Worm (Caenorhabditis elegans) whole organism, young adult: ENCODE data around the gene srd-7.

Experiments
- B0035.1 ChIP-seq: sonication (generic microtip); optimal IDR thresholded peaks from 2 replicates; lab custom pipeline; 2016; ENCODE audit warnings: missing genetic modification characterization, mild to moderate bottlenecking, missing compliant biosample characterization, missing genotype, missing genetic modification reagents
- B0261.1 ChIP-seq: sonication (generic microtip); optimal IDR thresholded peaks from 2 replicates; lab custom pipeline; 2016; ENCODE audit warnings: mild to moderate bottlenecking, missing genetic modification characterization, moderate library complexity, missing compliant biosample characterization
- B0336.3 ChIP-seq: fragments of 200-800 bp; sonication (Bioruptor generic); IDR thresholded peaks from 2 replicates; pipeline ENCODE4 v1.3.6; 2022; ENCODE audit warnings: missing genetic modification characterization, missing compliant biosample characterization
- F33H1.4 ChIP-seq: fragments of 200-800 bp; sonication (Bioruptor generic); IDR thresholded peaks from 2 replicates; pipeline ENCODE4 v1.3.6; 2022; ENCODE audit warnings: missing genetic modification reagents, missing genetic modification characterization, missing compliant biosample characterization
- F52B5.7 ChIP-seq: sonication (generic microtip); optimal IDR thresholded peaks from 2 replicates; lab custom pipeline; 2016; ENCODE audit warnings: mild to moderate bottlenecking, missing genetic modification characterization, missing compliant biosample characterization
- F57A8.1 ChIP-seq: fragments of 200-800 bp; sonication (Bioruptor generic); optimal IDR thresholded peaks from 2 replicates; lab custom pipeline; 2018; ENCODE audit warnings: mild to moderate bottlenecking, missing genetic modification characterization, moderate library complexity, missing compliant biosample characterization
- F57C9.4 ChIP-seq: sonication (generic microtip); optimal IDR thresholded peaks from 2 replicates; lab custom pipeline; 2017; ENCODE audit warnings: mild to moderate bottlenecking, missing genetic modification characterization, missing compliant biosample characterization
- K11D2.4 ChIP-seq: fragments of 200-800 bp; sonication (Bioruptor generic); IDR thresholded peaks from 2 replicates; pipeline ENCODE4 v1.3.6; 2022; ENCODE audit warnings: missing genetic modification reagents, missing genetic modification characterization, missing compliant biosample characterization
- K12H6.12 ChIP-seq: fragments of 200-800 bp; sonication (Bioruptor generic); optimal IDR thresholded peaks from 2 replicates; lab custom pipeline; 2018; ENCODE audit warnings: mild to moderate bottlenecking, missing genetic modification characterization, missing compliant biosample characterization
- Y53F4B.3 ChIP-seq: fragments of 200-800 bp; sonication (Bioruptor generic); IDR thresholded peaks from 2 replicates; pipeline ENCODE4 v1.3.6; 2022; ENCODE audit warnings: missing genetic modification reagents, missing genetic modification characterization, missing compliant biosample characterization
- Y56A3A.18 ChIP-seq: fragments of 200-800 bp; sonication (Bioruptor generic); IDR thresholded peaks from 2 replicates; pipeline ENCODE4 v1.3.6; 2022; ENCODE audit warnings: missing genetic modification reagents, missing genetic modification characterization, missing compliant biosample characterization
- ZK185.1 ChIP-seq: sonication (generic microtip); optimal IDR thresholded peaks from 2 replicates; lab custom pipeline; 2016; ENCODE audit warnings: mild to moderate bottlenecking, missing genetic modification characterization, missing compliant biosample characterization; ENCODE audit not compliant: poor library complexity, severe bottlenecking
- aptf-2 ChIP-seq: fragments of 200-800 bp; sonication (Bioruptor generic); conservative IDR thresholded peaks from 2 replicates; pipeline ENCODE4 v1.3.6; 2022; ENCODE audit warnings: missing genetic modification reagents, missing genetic modification characterization, missing compliant biosample characterization
- athp-1 ChIP-seq: sonication (generic microtip); optimal IDR thresholded peaks from 2 replicates; lab custom pipeline; 2017; ENCODE audit warnings: mild to moderate bottlenecking, missing genetic modification characterization, missing compliant biosample characterization
- attf-3 ChIP-seq: fragments of 200-800 bp; sonication (Bioruptor generic); conservative IDR thresholded peaks from 2 replicates; pipeline ENCODE4 v1.3.6; 2022; ENCODE audit warnings: missing genetic modification reagents, missing genetic modification characterization, missing compliant biosample characterization
- ceh-79 ChIP-seq: sonication (generic microtip); optimal IDR thresholded peaks from 2 replicates; lab custom pipeline; 2017; ENCODE audit warnings: mild to moderate bottlenecking, missing genetic modification characterization, missing compliant biosample characterization
- dpl-1 ChIP-seq: fragments of 150-350 bp; optimal IDR thresholded peaks from 2 replicates; lab custom pipeline; 2014; ENCODE audit warnings: missing biosample characterization, missing genetic modification reagents, missing genetic modification characterization
- efl-1 ChIP-seq: fragments of 150-350 bp; optimal IDR thresholded peaks from 2 replicates; lab custom pipeline; 2014; ENCODE audit warnings: missing biosample characterization, missing genetic modification reagents, missing genetic modification characterization
- egl-18 ChIP-seq: fragments of 200-800 bp; sonication (Bioruptor generic); IDR thresholded peaks from 2 replicates; pipeline ENCODE4 v1.3.6; 2022; ENCODE audit warnings: missing genetic modification reagents, missing genetic modification characterization, missing compliant biosample characterization
- egrh-3 ChIP-seq: fragments of 200-800 bp; sonication (Bioruptor generic); IDR thresholded peaks from 2 replicates; pipeline ENCODE4 v1.3.6; 2022; ENCODE audit warnings: missing genetic modification reagents, missing genetic modification characterization, missing compliant biosample characterization
- ekl-4 ChIP-seq: fragments of 200-800 bp; sonication (Bioruptor generic); IDR thresholded peaks from 2 replicates; pipeline ENCODE4 v1.3.6; 2022; ENCODE audit warnings: missing genetic modification reagents, missing genetic modification characterization, missing compliant biosample characterization
- ets-4 ChIP-seq: fragments of 200-800 bp; sonication (Bioruptor generic); optimal IDR thresholded peaks from 2 replicates; lab custom pipeline; 2018; ENCODE audit warnings: mild to moderate bottlenecking, missing genetic modification characterization, missing compliant biosample characterization
- hsf-1 ChIP-seq: fragments of 200-800 bp; sonication (Bioruptor generic); IDR thresholded peaks from 2 replicates; pipeline ENCODE4 v1.3.6; 2022; ENCODE audit warnings: missing genetic modification reagents, missing genetic modification characterization, missing compliant biosample characterization
- let-526 ChIP-seq: fragments of 200-800 bp; sonication (Bioruptor generic); IDR thresholded peaks from 2 replicates; pipeline ENCODE4 v1.3.6; 2022; ENCODE audit warnings: missing genetic modification reagents, missing genetic modification characterization, missing compliant biosample characterization
- lin-26 ChIP-seq: fragments of 200-800 bp; sonication (Bioruptor generic); IDR thresholded peaks from 2 replicates; pipeline ENCODE4 v1.3.6; 2022; ENCODE audit warnings: missing genetic modification reagents, missing genetic modification characterization, missing compliant biosample characterization
- madf-3 ChIP-seq: fragments of 200-800 bp; sonication (Bioruptor generic); IDR thresholded peaks from 2 replicates; pipeline ENCODE4 v1.3.6; 2022; ENCODE audit warnings: missing genetic modification reagents, missing genetic modification characterization, missing compliant biosample characterization
- madf-6 ChIP-seq: fragments of 200-800 bp; sonication (Bioruptor generic); IDR thresholded peaks from 2 replicates; pipeline ENCODE4 v1.3.6; 2022; ENCODE audit warnings: missing genetic modification reagents, missing genetic modification characterization, missing compliant biosample characterization
- madf-8 ChIP-seq: fragments of 200-800 bp; sonication (Bioruptor generic); conservative IDR thresholded peaks from 2 replicates; pipeline ENCODE4 v1.3.6; 2022; ENCODE audit warnings: missing genetic modification reagents, missing genetic modification characterization, missing compliant biosample characterization
- mcd-1 ChIP-seq: fragments of 200-800 bp; sonication (Bioruptor generic); IDR thresholded peaks from 2 replicates; pipeline ENCODE4 v1.3.6; 2022; ENCODE audit warnings: missing genetic modification reagents, missing genetic modification characterization, missing compliant biosample characterization
- nfyb-1 ChIP-seq: fragments of 200-800 bp; sonication (Bioruptor generic); IDR thresholded peaks from 2 replicates; pipeline ENCODE4 v1.3.6; 2022; ENCODE audit warnings: missing genetic modification reagents, missing genetic modification characterization, missing compliant biosample characterization
- nhr-120 ChIP-seq: fragments of 200-800 bp; sonication (Bioruptor generic); IDR thresholded peaks from 2 replicates; pipeline ENCODE4 v1.3.6; 2022; ENCODE audit warnings: missing genetic modification characterization, missing compliant biosample characterization
- nhr-27 ChIP-seq: fragments of 200-800 bp; sonication (Bioruptor generic); optimal IDR thresholded peaks from 2 replicates; lab custom pipeline; 2018; ENCODE audit warnings: mild to moderate bottlenecking, missing genetic modification characterization, moderate library complexity, missing compliant biosample characterization
- rec-8 ChIP-seq, 2 experiments: sonication (generic microtip); optimal IDR thresholded peaks; 2 replicates each; lab custom pipeline; 2016; ENCODE audit warnings: mild to moderate bottlenecking in 2 of 2, missing genetic modification characterization in 2 of 2, missing genetic modification reagents in 2 of 2, missing genotype in 2 of 2, missing biosample characterization in 1 of 2, missing compliant biosample characterization in 1 of 2, moderate library complexity in 1 of 2
- snpc-1.1 ChIP-seq: sonication (generic microtip); optimal IDR thresholded peaks from 2 replicates; lab custom pipeline; 2017; ENCODE audit warnings: missing genetic modification characterization, mild to moderate bottlenecking, missing compliant biosample characterization, antibody characterized with exemption, moderate library complexity, missing genotype, missing genetic modification reagents; ENCODE audit not compliant: insufficient read depth
- somi-1 ChIP-seq: fragments of 200-800 bp; sonication (Bioruptor generic); optimal IDR thresholded peaks from 2 replicates; lab custom pipeline; 2018; ENCODE audit warnings: mild to moderate bottlenecking, missing genetic modification characterization, missing compliant biosample characterization
- tbp1 ChIP-seq: fragments of 200-800 bp; sonication (Bioruptor generic); optimal IDR thresholded peaks from 2 replicates; lab custom pipeline; 2018; ENCODE audit warnings: mild to moderate bottlenecking, missing genetic modification characterization, missing compliant biosample characterization
- ztf-25 ChIP-seq: fragments of 200-800 bp; sonication (Bioruptor generic); IDR thresholded peaks from 2 replicates; pipeline ENCODE4 v1.3.6; 2022; ENCODE audit warnings: missing genetic modification reagents, missing genetic modification characterization, missing compliant biosample characterization
- ztf-26 ChIP-seq: sonication (generic microtip); optimal IDR thresholded peaks from 2 replicates; lab custom pipeline; 2017; ENCODE audit warnings: missing genetic modification characterization, missing compliant biosample characterization
- ztf-28 ChIP-seq: fragments of 200-800 bp; sonication (Bioruptor generic); IDR thresholded peaks from 2 replicates; pipeline ENCODE4 v1.3.6; 2022; ENCODE audit warnings: missing genetic modification reagents, missing genetic modification characterization, missing compliant biosample characterization

srd-7 gene

DNA sequence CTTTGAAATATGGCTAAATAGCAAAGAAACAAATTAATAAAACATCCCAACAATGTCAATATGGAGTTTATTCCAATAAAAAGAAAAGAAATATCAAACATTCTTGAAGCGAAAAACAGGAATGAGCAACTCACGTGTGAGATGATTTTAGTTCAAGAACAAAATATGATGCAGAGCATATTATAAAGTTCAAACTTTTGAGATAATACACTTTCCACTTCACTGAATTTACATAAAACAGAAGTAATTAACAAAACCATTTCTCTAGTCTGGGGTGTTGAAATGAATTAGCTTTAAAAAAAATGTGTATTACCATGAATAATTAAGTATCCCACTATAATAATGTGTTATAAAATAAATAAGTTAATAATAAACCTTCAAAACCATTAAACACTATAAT is at the start of gene srd-7:
Gene srd-7, minus strand, starts transcription at position 101 of the 400 bp plus-strand sequence.
- TF ChIP-seq ZK185.1 (tag; lab: Kevin White, UChicago) (no peak), F33H1.4 (GFP tag; lab: Robert Waterston, UW) (no peak)

DNA sequence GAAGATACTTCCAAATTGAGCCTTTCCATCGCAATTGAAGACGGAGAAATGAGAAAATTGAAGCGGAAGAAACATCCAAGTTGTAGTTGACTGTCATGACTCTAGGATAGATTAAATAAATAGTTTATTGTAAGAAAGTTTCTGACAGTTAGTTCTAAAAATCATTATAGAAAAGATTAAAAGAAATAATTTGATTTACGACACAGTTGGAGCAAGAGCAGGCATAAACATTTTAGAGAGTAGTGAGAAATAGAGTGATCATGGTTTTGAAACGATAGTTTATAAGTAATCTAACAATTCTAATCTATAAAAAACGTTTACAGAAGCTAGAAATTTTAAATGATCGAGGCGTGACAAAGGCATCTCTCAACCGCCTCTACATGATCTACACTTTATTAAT is 45.5 kb upstream of the srd-7 start, which contains the start of gene best-15:
Gene best-15, minus strand, starts transcription at position 101 of the 400 bp plus-strand sequence.
- TF ChIP-seq egrh-3 (no peak), B0035.1 (tag; lab: Kevin White, UChicago) (no peak), tbp1 (GFP tag; lab: Kevin White, UChicago) (no peak), somi-1 (GFP tag; lab: Kevin White, UChicago) (no peak), madf-6 (GFP tag; lab: Robert Waterston, UW) (no peak), F57A8.1 (no peak), F33H1.4 (GFP tag; lab: Robert Waterston, UW) (no peak), ztf-28 (no peak), K11D2.4 (GFP tag; lab: Robert Waterston, UW) (no peak), nhr-27 (tag; lab: Kevin White, UChicago) (no peak), athp-1 (tag; lab: Kevin White, UChicago) (no peak), hsf-1 (GFP tag; lab: Robert Waterston, UW) (no peak), ceh-79 (tag; lab: Kevin White, UChicago) (no peak), Y53F4B.3 (GFP tag; lab: Robert Waterston, UW) (no peak)

DNA sequence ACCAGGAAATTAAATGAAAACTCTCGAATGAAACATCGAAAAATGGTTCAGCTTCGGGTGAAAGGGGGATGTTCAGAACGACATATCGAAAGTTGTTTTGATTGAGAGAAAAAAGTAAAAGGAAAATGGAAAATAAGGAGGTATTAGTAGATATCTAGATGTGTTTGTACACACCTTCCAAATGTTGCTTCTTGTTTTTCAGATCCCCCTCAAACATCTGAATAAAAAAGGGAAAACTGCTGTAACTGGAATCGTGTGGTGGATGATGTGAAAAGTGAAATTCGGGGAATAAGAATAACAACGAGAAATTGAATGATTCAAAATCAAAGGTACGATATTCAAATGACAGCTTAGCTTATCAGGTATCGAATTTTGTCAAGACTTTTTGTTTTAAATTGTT is 41.4 kb upstream of the srd-7 start, which contains the start of gene npax-3:
Gene npax-3, minus strand, starts transcription at position 101 of the 400 bp plus-strand sequence.
- no peak for TF ChIP-seq nhr-120 (GFP tag; lab: Robert Waterston, UW)
- no peak for TF ChIP-seq Y53F4B.3 (GFP tag; lab: Robert Waterston, UW)
- TF ChIP-seq ZK185.1 (tag; lab: Kevin White, UChicago) = no peak
- no peak for TF ChIP-seq madf-8
- TF ChIP-seq let-526 = no peak
- TF ChIP-seq aptf-2 (GFP tag; lab: Robert Waterston, UW) = no peak
- no peak for TF ChIP-seq attf-3
- no peak for TF ChIP-seq K12H6.12 (tag; lab: Kevin White, UChicago)
- no peak for TF ChIP-seq somi-1 (GFP tag; lab: Kevin White, UChicago)
- no peak for TF ChIP-seq mcd-1 (GFP tag; lab: Robert Waterston, UW)
- no peak for TF ChIP-seq F52B5.7 (tag; lab: Kevin White, UChicago)
- no peak for TF ChIP-seq F57C9.4 (tag; lab: Kevin White, UChicago)
- TF ChIP-seq madf-3 = no peak
- TF ChIP-seq B0336.3 = no peak
- no peak for TF ChIP-seq ets-4 (GFP tag; lab: Kevin White, UChicago)
- TF ChIP-seq ekl-4 = no peak
- no peak for TF ChIP-seq rec-8 (tag; optimal IDR thresholded peaks at IDR 0.05; lab: Kevin White, UChicago)
- no peak for TF ChIP-seq dpl-1 (GFP tag; lab: Kevin White, UChicago)

DNA sequence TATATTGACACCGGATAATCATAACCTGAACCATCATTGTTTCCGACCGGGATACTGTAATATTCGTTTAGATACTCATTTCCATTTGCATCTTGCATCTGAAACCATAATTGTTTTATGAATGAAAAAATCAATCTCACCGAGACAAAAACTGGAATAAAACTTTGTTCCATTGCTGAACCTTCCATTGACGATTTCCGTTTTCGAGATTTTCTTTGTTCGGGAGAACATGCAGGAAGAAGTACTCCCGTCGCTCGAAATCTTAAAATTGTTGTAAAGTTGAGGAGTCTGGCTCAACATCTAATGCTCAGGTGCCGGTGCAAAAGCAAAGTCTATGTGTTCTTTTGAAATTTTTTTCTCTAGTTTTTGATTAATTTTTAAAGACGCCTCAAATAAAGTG is 39.4 kb upstream of the srd-7 start:
- TF ChIP-seq ztf-26 (tag; lab: Kevin White, UChicago) (peak; percentile 4), egl-18 (GFP tag; lab: Robert Waterston, UW) (no peak)

DNA sequence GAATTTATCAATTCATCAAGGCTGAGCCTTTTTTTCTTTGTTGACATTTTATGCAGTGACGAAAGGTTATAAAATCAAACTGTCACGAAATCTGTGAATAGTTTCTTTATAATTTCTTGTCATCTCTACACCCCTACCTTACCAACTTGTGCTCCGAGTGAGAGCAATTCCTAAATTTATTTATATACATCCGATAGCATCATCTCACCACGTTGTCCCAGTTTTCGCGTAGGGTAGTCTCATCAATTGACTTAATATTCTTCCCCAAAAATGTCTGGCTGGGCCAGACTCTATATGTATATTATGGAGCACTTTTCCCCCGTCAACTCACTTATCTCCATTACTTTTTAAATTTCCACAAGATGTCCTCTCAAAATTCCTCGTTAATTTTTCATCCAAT is 38.8 kb upstream of the srd-7 start:
- no peak for TF ChIP-seq ets-4 (GFP tag; lab: Kevin White, UChicago)
- no peak for TF ChIP-seq Y56A3A.18 (GFP tag; lab: Robert Waterston, UW)
- TF ChIP-seq nfyb-1 (GFP tag; lab: Robert Waterston, UW) = peak; percentile 52; the same call in 1 of the 2 replicates
- TF ChIP-seq lin-26 (GFP tag; lab: Robert Waterston, UW) = 0 out of 2 replicates have a peak, but pooled peaks have one; percentile 19
- no peak for TF ChIP-seq snpc-1.1
- no peak for TF ChIP-seq let-526
- no peak for TF ChIP-seq ztf-25 (GFP tag; lab: Robert Waterston, UW)
- TF ChIP-seq efl-1 (GFP tag; lab: Kevin White, UChicago) = no peak
- no peak for TF ChIP-seq B0261.1
- TF ChIP-seq K11D2.4 (GFP tag; lab: Robert Waterston, UW) = no peak
